Worm (Caenorhabditis elegans): Measurements from ENCODE around the gene K08E7.5.
A peak's percentile ranks its signal among the peaks of the same experiment; 100 is the strongest.

Gene K08E7.5

ce11 chrIV:12573068-12573467 lies at the start of gene K08E7.5:
TSS of gene K08E7.5 (plus strand) at chrIV:12573368.
- no peak for TF ChIP-seq snu-23 (GFP tag; optimal IDR thresholded peaks at IDR 0.05)
- TF ChIP-seq nhr-85 (tag): peak; percentile 23
- no peak for TF ChIP-seq snpc-4 (tag; optimal IDR thresholded peaks at IDR 0.05)
- TF ChIP-seq nhr-28 (tag; optimal IDR thresholded peaks at IDR 0.05): no peak
- TF ChIP-seq ceh-82 (tag; optimal IDR thresholded peaks at IDR 0.05): no peak
- TF ChIP-seq ces-1 (GFP tag; optimal IDR thresholded peaks at IDR 0.05): no peak
- TF ChIP-seq hlh-4 (tag; optimal IDR thresholded peaks at IDR 0.05): no peak
- no peak for TF ChIP-seq fkh-8 (tag; optimal IDR thresholded peaks at IDR 0.05)

DNA sequence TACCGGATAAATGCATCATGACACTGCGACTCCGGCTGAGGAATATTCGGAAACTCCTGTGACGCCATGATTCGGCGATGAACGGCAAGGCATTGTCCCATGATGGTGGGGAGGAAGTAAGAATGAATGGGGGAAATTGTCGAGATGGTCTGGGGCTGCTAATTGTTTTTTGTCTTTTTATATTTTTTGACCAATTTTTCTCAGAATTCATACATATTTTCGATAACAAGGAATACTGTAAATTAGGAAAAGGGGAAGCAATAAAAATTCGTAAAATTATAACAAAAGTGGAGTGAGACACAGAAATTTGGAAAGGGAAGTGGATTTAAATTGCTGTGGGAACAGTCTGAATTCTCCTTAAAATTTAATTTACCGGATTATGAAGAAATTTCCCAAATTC lies 47.8 kb upstream of the K08E7.5 start, which contains the start of gene eak-4:
Gene eak-4, minus strand, starts transcription at position 101 of the 400 bp plus-strand sequence.
- TF ChIP-seq C04F5.9 (tag; optimal IDR thresholded peaks at IDR 0.05): no peak
- TF ChIP-seq nhr-20 (tag; optimal IDR thresholded peaks at IDR 0.05): no peak
- peak; percentile 49 for TF ChIP-seq ceh-8 (GFP tag; optimal IDR thresholded peaks at IDR 0.05)

DNA sequence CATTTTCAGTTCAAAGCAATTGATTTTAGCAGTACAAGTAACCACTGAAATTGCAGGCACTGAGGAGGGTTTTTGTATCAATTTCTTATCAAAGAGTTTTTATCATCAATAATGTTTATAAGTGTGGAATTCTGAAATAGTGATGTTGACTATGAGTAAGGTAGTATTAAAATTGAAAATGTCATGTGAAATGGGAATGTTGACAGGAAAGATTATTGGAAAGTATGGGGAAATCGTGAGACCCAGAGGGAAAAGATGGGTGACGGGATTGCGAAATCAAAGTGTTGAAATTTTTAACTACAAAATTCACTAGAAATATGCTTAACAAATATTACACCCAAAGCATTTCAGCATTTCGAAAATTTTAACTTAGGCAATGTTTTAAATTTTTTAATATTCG lies 46.0 kb upstream of the K08E7.5 start, which contains the start of gene F53B2.8:
Gene F53B2.8, minus strand, starts transcription at position 180 of the 400 bp plus-strand sequence.
- no peak for TF ChIP-seq nhr-85 (tag)
- TF ChIP-seq snpc-4 (tag; optimal IDR thresholded peaks at IDR 0.05): peak; percentile 21
- TF ChIP-seq zip-4 (GFP tag; optimal IDR thresholded peaks at IDR 0.05): peak; percentile 86
- peak; percentile 39 for TF ChIP-seq snu-23 (GFP tag; optimal IDR thresholded peaks at IDR 0.05)
- peak; percentile 59 for TF ChIP-seq nhr-20 (tag; optimal IDR thresholded peaks at IDR 0.05)
- no peak for TF ChIP-seq alr-1 (tag; optimal IDR thresholded peaks at IDR 0.05; ENCODE audit: borderline replicate concordance)
- TF ChIP-seq nhr-90 (tag; optimal IDR thresholded peaks at IDR 0.05; ENCODE audit: poor library complexity): peak; percentile 7
- no peak for TF ChIP-seq zag-1 (tag; optimal IDR thresholded peaks at IDR 0.05)
- TF ChIP-seq sup-37 (GFP tag; optimal IDR thresholded peaks at IDR 0.05): no peak
- TF ChIP-seq isw-1 (GFP tag; IDR thresholded peaks at IDR 0.05): 0 out of 2 replicates have a peak, but pooled peaks have one; percentile 3
- peak; percentile 71 for TF ChIP-seq hpl-2 (GFP tag; optimal IDR thresholded peaks at IDR 0.05)
- TF ChIP-seq dpl-1 (GFP tag; optimal IDR thresholded peaks at IDR 0.05): peak in 2 of 3 experiments; percentile 13 to 21
- peak in 2 of 6 experiments; percentile 1 to 64 for TF ChIP-seq elt-3 (tag; optimal IDR thresholded peaks at IDR 0.05)
- TF ChIP-seq nhr-71 (tag; optimal IDR thresholded peaks at IDR 0.05): peak; percentile 50
- peak; percentile 84 for TF ChIP-seq elt-2 (tag; optimal IDR thresholded peaks at IDR 0.05)
- peak in 1 of 2 experiments; percentile 38 for TF ChIP-seq efl-1 (optimal IDR thresholded peaks at IDR 0.05)
- peak; percentile 28 to 94 for TF ChIP-seq efl-1 (GFP tag; optimal IDR thresholded peaks at IDR 0.05 in 1 of 2)
- TF ChIP-seq grh-1 (GFP tag; IDR thresholded peaks at IDR 0.05): no peak
- TF ChIP-seq lin-35 (GFP tag; optimal IDR thresholded peaks at IDR 0.05): peak in 1 of 2 experiments; percentile 59
- peak; percentile 63 for TF ChIP-seq skn-1 (tag; optimal IDR thresholded peaks at IDR 0.05)
- peak in 2 of 3 experiments; percentile 13 to 46 for TF ChIP-seq ceh-82 (tag; optimal IDR thresholded peaks at IDR 0.05)
- peak; percentile 33 for TF ChIP-seq pqm-1 (tag; optimal IDR thresholded peaks at IDR 0.05)
- TF ChIP-seq lsy-2 (tag; optimal IDR thresholded peaks at IDR 0.05): peak in 1 of 2 experiments; percentile 3

DNA sequence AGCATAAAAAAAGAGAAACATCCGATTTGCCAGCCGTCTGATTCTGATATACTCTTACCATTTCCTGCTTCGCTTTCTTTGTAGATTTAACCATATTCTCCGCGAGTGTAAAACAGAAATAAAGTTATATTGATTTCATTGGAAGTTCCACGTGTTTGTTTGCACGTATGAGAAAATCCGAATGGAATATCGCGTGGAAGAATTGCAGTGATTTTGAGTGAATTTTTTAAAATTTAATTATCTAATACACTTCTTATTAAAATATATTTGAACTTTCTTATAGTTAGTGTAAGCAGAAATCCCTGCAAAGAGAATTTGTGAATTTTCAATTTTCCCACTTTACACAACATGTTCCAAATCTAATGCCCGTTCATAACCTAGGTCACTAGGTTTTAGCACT lies 42.1 kb upstream of the K08E7.5 start, which contains the start of gene F53B2.5:
Gene F53B2.5, minus strand, starts transcription at position 101 of the 400 bp plus-strand sequence.
- TF ChIP-seq nhr-85 (tag) (peak; percentile 11), ceh-63 (GFP tag; optimal IDR thresholded peaks at IDR 0.05) (no peak)

DNA sequence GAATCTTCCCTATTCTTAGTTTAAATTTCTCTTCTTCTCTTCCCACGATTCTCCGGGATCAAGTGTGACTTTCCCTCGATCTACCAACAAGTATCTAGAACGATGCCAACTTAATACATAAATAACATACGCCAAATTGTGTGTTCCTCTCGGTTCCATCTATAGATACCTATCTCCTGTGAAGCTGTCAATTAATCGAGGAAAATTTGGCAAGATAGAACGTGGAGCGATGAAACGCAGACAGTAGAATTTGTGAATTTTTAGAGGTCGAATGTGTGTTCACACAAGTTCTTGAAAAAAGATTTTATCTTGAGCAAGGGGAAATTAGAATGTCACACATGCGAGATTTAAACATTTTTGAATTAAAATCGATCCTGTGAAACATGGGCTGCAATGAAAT lies 41.7 kb upstream of the K08E7.5 start:
- TF ChIP-seq efl-1 (optimal IDR thresholded peaks at IDR 0.05) (no peak), efl-1 (GFP tag; optimal IDR thresholded peaks at IDR 0.05 in 1 of 2) (peak in 1 of 2 experiments; percentile 66), fkh-10 (GFP tag; optimal IDR thresholded peaks at IDR 0.05) (no peak), egl-27 (tag; optimal IDR thresholded peaks at IDR 0.05) (no peak), ets-5 (GFP tag; IDR thresholded peaks at IDR 0.05) (no peak), pax-3 (tag; optimal IDR thresholded peaks at IDR 0.05) (no peak), zip-4 (GFP tag; optimal IDR thresholded peaks at IDR 0.05) (no peak), pag-3 (tag; optimal IDR thresholded peaks at IDR 0.05; ENCODE audit: borderline replicate concordance, insufficient read depth) (no peak), lin-39 (tag; optimal IDR thresholded peaks at IDR 0.05) (no peak), swsn-7 (tag; optimal IDR thresholded peaks at IDR 0.05) (no peak), lin-14 (GFP tag; optimal IDR thresholded peaks at IDR 0.05) (peak; percentile 1), nhr-77 (tag; optimal IDR thresholded peaks at IDR 0.05) (no peak), nhr-28 (tag; optimal IDR thresholded peaks at IDR 0.05) (no peak), unc-30 (tag; optimal IDR thresholded peaks at IDR 0.05) (no peak), sptf-1 (tag; optimal IDR thresholded peaks at IDR 0.05) (no peak)
